Worm (Caenorhabditis elegans): ENCODE measurements around the gene F54D10.4.

DNA sequence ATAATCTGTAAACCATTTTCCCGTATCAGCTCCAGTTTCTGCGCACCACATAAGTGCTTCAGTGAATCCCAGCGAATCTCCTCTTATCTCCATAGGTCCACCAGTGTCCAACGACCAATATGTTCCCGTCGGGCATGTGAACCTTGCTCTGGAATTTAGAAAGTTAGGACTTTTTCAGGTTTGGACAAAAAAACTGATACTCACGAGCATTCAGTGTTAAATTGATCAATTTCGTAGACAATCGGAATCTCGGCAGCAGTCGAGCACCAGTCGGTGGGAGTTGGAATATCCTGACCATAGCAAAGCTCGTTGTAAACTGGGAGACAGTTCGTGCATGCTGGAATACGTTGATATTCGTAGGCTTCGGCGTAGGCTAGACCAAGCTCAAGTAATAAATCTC is 22.8 kb upstream of the F54D10.4 start:
- no peak for TF ChIP-seq hmg-4 (GFP tag; optimal IDR thresholded peaks at IDR 0.05)
- no peak for TF ChIP-seq ama-1 (optimal IDR thresholded peaks at IDR 0.05)
- TF ChIP-seq tbx-37 (GFP tag; conservative IDR thresholded peaks at IDR 0.05), result no peak
- TF ChIP-seq B0310.2 (tag; optimal IDR thresholded peaks at IDR 0.05), result no peak
- no peak for TF ChIP-seq aly-1 (tag; optimal IDR thresholded peaks at IDR 0.05)
- TF ChIP-seq flt-1 (GFP tag; IDR thresholded peaks at IDR 0.05), result no peak
- no peak for TF ChIP-seq tbx-11 (GFP tag; IDR thresholded peaks at IDR 0.05)
- TF ChIP-seq ets-7 (tag; optimal IDR thresholded peaks at IDR 0.05), result no peak
- TF ChIP-seq sea-1 (GFP tag; conservative IDR thresholded peaks at IDR 0.05), result no peak
- TF ChIP-seq ceh-13 (GFP tag; optimal IDR thresholded peaks at IDR 0.05), result no peak
- TF ChIP-seq pes-1 (GFP tag; IDR thresholded peaks at IDR 0.05), result no peak
- no peak for TF ChIP-seq ceh-36 (tag; optimal IDR thresholded peaks at IDR 0.05)
- TF ChIP-seq scrt-1 (GFP tag; IDR thresholded peaks at IDR 0.05), result no peak
- no peak for TF ChIP-seq tra-4 (tag; optimal IDR thresholded peaks at IDR 0.05)

Data from whole organism, early embryonic.